Worm (Caenorhabditis elegans) whole organism, young adult: ENCODE data around the gene tbx-31.
A peak's percentile ranks its signal among the peaks of the same experiment; 100 is the strongest.
"Not testable (repeated sequence)": the region's sequence is repeated elsewhere in the genome, so short reads cannot be mapped to it uniquely, and the experiment has no call there.

Experiments
- F37B4.10 ChIP-seq: fragments of 200-800 bp; sonication (Bioruptor generic); IDR thresholded peaks from 2 replicates; pipeline ENCODE4 v1.3.6; 2022; ENCODE audit warnings: missing genetic modification characterization, missing compliant biosample characterization
- T07F8.4 ChIP-seq: sonication (generic microtip); optimal IDR thresholded peaks from 2 replicates; lab custom pipeline; 2016; ENCODE audit warnings: mild to moderate bottlenecking, missing genetic modification characterization, moderate library complexity, missing compliant biosample characterization
- Y53F4B.3 ChIP-seq: fragments of 200-800 bp; sonication (Bioruptor generic); IDR thresholded peaks from 2 replicates; pipeline ENCODE4 v1.3.6; 2022; ENCODE audit warnings: missing genetic modification reagents, missing genetic modification characterization, missing compliant biosample characterization
- Y56A3A.18 ChIP-seq: fragments of 200-800 bp; sonication (Bioruptor generic); IDR thresholded peaks from 2 replicates; pipeline ENCODE4 v1.3.6; 2022; ENCODE audit warnings: missing genetic modification reagents, missing genetic modification characterization, missing compliant biosample characterization
- Y67H2A.10 ChIP-seq: fragments of 200-800 bp; sonication (Bioruptor generic); conservative IDR thresholded peaks from 2 replicates; pipeline ENCODE4 v1.3.6; 2022; ENCODE audit warnings: missing genetic modification reagents, missing genetic modification characterization, missing compliant biosample characterization
- ZK185.1 ChIP-seq: sonication (generic microtip); optimal IDR thresholded peaks from 2 replicates; lab custom pipeline; 2016; ENCODE audit warnings: mild to moderate bottlenecking, missing genetic modification characterization, missing compliant biosample characterization; ENCODE audit not compliant: poor library complexity, severe bottlenecking
- atf-7 ChIP-seq: sonication (generic microtip); optimal IDR thresholded peaks from 2 replicates; lab custom pipeline; 2017; ENCODE audit warnings: mild to moderate bottlenecking, missing genetic modification characterization, missing compliant biosample characterization
- ceh-40 ChIP-seq: fragments of 200-800 bp; sonication (Bioruptor generic); IDR thresholded peaks from 2 replicates; pipeline ENCODE4 v1.3.6; 2022; ENCODE audit warnings: missing genetic modification characterization, missing compliant biosample characterization
- efl-1 ChIP-seq: fragments of 150-350 bp; optimal IDR thresholded peaks from 2 replicates; lab custom pipeline; 2014; ENCODE audit warnings: missing biosample characterization, missing genetic modification reagents, missing genetic modification characterization
- egl-44 ChIP-seq: fragments of 200-800 bp; sonication (Bioruptor generic); IDR thresholded peaks from 2 replicates; pipeline ENCODE4 v1.3.6; 2022; ENCODE audit warnings: missing genetic modification reagents, missing genetic modification characterization, missing compliant biosample characterization
- egrh-3 ChIP-seq: fragments of 200-800 bp; sonication (Bioruptor generic); IDR thresholded peaks from 2 replicates; pipeline ENCODE4 v1.3.6; 2022; ENCODE audit warnings: missing genetic modification reagents, missing genetic modification characterization, missing compliant biosample characterization
- gei-17 ChIP-seq: fragments of 200-800 bp; sonication (Bioruptor generic); optimal IDR thresholded peaks from 2 replicates; lab custom pipeline; 2018; ENCODE audit warnings: mild to moderate bottlenecking, missing genetic modification characterization, missing compliant biosample characterization
- hmg-1.2 ChIP-seq: fragments of 200-800 bp; sonication (Bioruptor generic); IDR thresholded peaks from 2 replicates; pipeline ENCODE4 v1.3.6; 2022; ENCODE audit warnings: missing genetic modification reagents, missing genetic modification characterization, missing compliant biosample characterization
- hmg-20 ChIP-seq: fragments of 200-800 bp; sonication (Bioruptor generic); IDR thresholded peaks from 2 replicates; pipeline ENCODE4 v1.3.6; 2022; ENCODE audit warnings: missing genetic modification reagents, missing genetic modification characterization, missing compliant biosample characterization
- hsf-1 ChIP-seq: fragments of 200-800 bp; sonication (Bioruptor generic); IDR thresholded peaks from 2 replicates; pipeline ENCODE4 v1.3.6; 2022; ENCODE audit warnings: missing genetic modification reagents, missing genetic modification characterization, missing compliant biosample characterization
- lin-40 ChIP-seq: sonication (generic microtip); optimal IDR thresholded peaks from 2 replicates; lab custom pipeline; 2016; ENCODE audit warnings: missing genetic modification characterization, mild to moderate bottlenecking, missing compliant biosample characterization, missing genotype, missing genetic modification reagents
- lir-1 ChIP-seq: fragments of 200-800 bp; sonication (Bioruptor generic); conservative IDR thresholded peaks from 2 replicates; pipeline ENCODE4 v1.3.6; 2022; ENCODE audit warnings: missing genetic modification reagents, missing genetic modification characterization, missing compliant biosample characterization
- lsy-27 ChIP-seq: sonication (generic microtip); optimal IDR thresholded peaks from 2 replicates; lab custom pipeline; 2017; ENCODE audit warnings: missing genetic modification characterization, mild to moderate bottlenecking, missing compliant biosample characterization, antibody characterized with exemption, missing genotype, borderline replicate concordance; ENCODE audit not compliant: insufficient read depth
- madf-6 ChIP-seq: fragments of 200-800 bp; sonication (Bioruptor generic); IDR thresholded peaks from 2 replicates; pipeline ENCODE4 v1.3.6; 2022; ENCODE audit warnings: missing genetic modification reagents, missing genetic modification characterization, missing compliant biosample characterization
- madf-8 ChIP-seq: fragments of 200-800 bp; sonication (Bioruptor generic); conservative IDR thresholded peaks from 2 replicates; pipeline ENCODE4 v1.3.6; 2022; ENCODE audit warnings: missing genetic modification reagents, missing genetic modification characterization, missing compliant biosample characterization
- mel-28 ChIP-seq: sonication (generic microtip); optimal IDR thresholded peaks from 2 replicates; lab custom pipeline; 2016; ENCODE audit warnings: borderline replicate concordance, mild to moderate bottlenecking, missing genetic modification characterization, missing compliant biosample characterization
- mxl-1 ChIP-seq: sonication (generic microtip); optimal IDR thresholded peaks from 2 replicates; lab custom pipeline; 2016; ENCODE audit warnings: missing genetic modification characterization, missing compliant biosample characterization
- nfyb-1 ChIP-seq: fragments of 200-800 bp; sonication (Bioruptor generic); IDR thresholded peaks from 2 replicates; pipeline ENCODE4 v1.3.6; 2022; ENCODE audit warnings: missing genetic modification reagents, missing genetic modification characterization, missing compliant biosample characterization
- nhr-120 ChIP-seq: fragments of 200-800 bp; sonication (Bioruptor generic); IDR thresholded peaks from 2 replicates; pipeline ENCODE4 v1.3.6; 2022; ENCODE audit warnings: missing genetic modification characterization, missing compliant biosample characterization
- nhr-90 ChIP-seq: sonication (generic microtip); optimal IDR thresholded peaks from 2 replicates; lab custom pipeline; 2016; ENCODE audit warnings: missing genotype, mild to moderate bottlenecking, missing genetic modification characterization, missing compliant biosample characterization
- pbrm-1 ChIP-seq: fragments of 200-800 bp; sonication (Bioruptor generic); IDR thresholded peaks from 2 replicates; pipeline ENCODE4 v1.3.6; 2022; ENCODE audit warnings: missing genetic modification reagents, missing genetic modification characterization, missing compliant biosample characterization
- rcor-1 ChIP-seq: fragments of 200-800 bp; sonication (Bioruptor generic); IDR thresholded peaks from 2 replicates; pipeline ENCODE4 v1.3.6; 2022; ENCODE audit warnings: missing genetic modification reagents, missing genetic modification characterization, missing compliant biosample characterization
- rpc-1 ChIP-seq, 2 experiments: fragments of 150-350 bp in 1 of 2; sonication (generic microtip) in 1 of 2; optimal IDR thresholded peaks; 2 replicates each; lab custom pipeline; 2014 to 2018; ENCODE audit warnings: missing biosample characterization in 1 of 2, missing genetic modification characterization in 1 of 2, missing genetic modification reagents in 1 of 2, missing genotype in 1 of 2
- tbx-9 ChIP-seq: sonication (generic microtip); optimal IDR thresholded peaks from 2 replicates; lab custom pipeline; 2016; ENCODE audit warnings: borderline replicate concordance, missing genetic modification characterization, inconsistent platforms, missing compliant biosample characterization
- tlf-1 ChIP-seq: fragments of 200-800 bp; sonication (Bioruptor generic); optimal IDR thresholded peaks from 2 replicates; lab custom pipeline; 2018; ENCODE audit warnings: mild to moderate bottlenecking, missing genetic modification characterization, missing compliant biosample characterization

The tbx-31 gene

DNA sequence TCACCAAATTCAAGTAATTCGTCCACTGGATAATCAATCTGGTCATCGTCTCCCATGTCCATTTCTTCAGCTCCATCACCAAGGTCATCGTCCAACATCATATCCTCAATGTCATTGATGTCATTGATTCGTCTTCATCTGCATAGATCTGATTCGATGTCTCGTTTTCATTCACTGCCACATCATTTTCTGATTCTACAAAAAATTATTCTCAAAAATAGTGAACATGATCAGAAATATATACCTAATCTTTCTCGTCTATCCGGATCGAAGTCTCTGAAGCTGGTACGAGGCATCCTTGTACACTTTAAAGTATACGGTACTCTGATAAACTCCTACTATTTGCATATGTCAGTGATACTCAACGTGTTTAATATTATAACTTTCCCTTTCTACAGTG, 22.9 kb upstream of the tbx-31 start, which contains the start of gene C36C9.4:
TSS of gene C36C9.4 (minus strand) at position 101 of the 400 bp plus-strand sequence.
- not testable (repeated sequence) for TF ChIP-seq mxl-1; tlf-1 (GFP tag; lab: Kevin White, UChicago); lsy-27 (tag; lab: Kevin White, UChicago)

DNA sequence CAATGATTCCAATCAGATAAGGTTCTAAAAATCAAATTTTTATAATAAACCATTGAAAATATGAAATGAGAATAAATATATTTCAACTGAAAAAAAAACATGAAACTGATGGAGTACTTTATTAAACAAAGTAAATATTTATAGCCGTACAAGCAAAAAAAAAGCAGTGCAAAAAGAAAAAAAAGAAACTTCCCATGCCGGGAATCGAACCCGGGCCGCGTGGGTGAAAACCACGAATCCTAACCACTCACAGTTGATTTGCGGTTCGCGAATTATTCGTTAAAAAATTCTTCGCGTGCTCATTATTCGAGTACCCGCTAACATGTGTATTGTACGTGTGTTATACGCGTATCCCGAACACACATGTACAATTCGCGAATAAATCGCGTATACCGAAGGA, 16.9 kb upstream of the tbx-31 start, which contains the start of gene C36C9.6:
TSS of gene C36C9.6 (minus strand) at position 101 of the 400 bp plus-strand sequence.
- TF ChIP-seq F37B4.10; ceh-40 (GFP tag; lab: Robert Waterston, UW); lir-1 (GFP tag; lab: Robert Waterston, UW): not testable (repeated sequence)
- TF ChIP-seq, all 124 proteins: peak for 0; not testable (repeated sequence) for 124

DNA sequence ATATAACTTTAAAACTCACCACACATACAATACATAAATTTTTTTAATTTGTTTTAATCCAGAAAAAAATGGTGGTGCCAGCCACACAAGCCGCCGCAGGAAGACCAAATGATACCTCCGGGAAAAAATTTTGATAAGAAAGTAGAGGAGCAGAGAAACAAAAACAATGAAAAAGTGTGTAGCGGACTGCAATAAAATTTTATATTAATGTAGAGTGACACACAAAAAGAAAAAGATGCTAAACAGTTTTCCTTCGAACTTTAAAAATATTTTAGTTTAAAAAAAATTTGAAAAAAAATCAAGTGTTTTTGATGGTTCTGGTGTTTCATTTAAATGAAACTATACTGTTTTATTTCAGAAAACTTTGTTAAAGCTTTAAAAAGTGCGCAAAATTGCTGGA, 16.0 kb upstream of the tbx-31 start, which contains the start of gene C36C9.12:
TSS of gene C36C9.12 (minus strand) at position 101 of the 400 bp plus-strand sequence.
- not testable (repeated sequence) for TF ChIP-seq Y56A3A.18 (GFP tag; lab: Robert Waterston, UW); ZK185.1 (tag; lab: Kevin White, UChicago); egl-44 (GFP tag; lab: Robert Waterston, UW)

DNA sequence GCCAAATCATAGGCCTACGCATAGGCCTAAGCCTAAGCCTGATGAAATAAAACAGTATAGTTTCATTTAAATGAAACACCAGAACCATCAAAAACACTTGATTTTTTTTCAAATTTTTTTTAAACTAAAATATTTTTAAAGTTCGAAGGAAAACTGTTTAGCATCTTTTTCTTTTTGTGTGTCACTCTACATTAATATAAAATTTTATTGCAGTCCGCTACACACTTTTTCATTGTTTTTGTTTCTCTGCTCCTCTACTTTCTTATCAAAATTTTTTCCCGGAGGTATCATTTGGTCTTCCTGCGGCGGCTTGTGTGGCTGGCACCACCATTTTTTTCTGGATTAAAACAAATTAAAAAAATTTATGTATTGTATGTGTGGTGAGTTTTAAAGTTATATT, 13.1 kb upstream of the tbx-31 start, which contains the start of gene C36C9.11:
TSS of gene C36C9.11 (plus strand) at position 301 of the 400 bp plus-strand sequence.
- not testable (repeated sequence) for TF ChIP-seq Y53F4B.3 (GFP tag; lab: Robert Waterston, UW); Y67H2A.10 (GFP tag; lab: Robert Waterston, UW); rcor-1

DNA sequence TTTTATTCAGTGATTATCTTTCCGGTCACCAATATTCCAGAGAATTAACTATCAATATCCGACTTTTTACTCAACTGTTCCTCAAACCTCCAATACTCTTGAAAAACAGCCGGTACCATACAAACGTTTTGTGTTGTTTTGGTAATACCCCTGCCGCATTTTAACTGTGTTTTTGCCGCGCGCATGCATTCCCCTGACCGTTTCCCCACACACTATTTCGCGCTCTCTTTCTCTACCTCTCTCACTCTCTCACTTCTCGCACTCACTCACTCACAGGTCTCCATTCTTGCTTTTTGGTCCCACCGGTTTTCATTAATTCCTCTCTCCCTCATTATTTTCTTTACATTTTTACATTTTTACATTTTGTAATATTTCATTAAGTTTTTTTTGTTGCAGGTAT, 8.6 kb upstream of the tbx-31 start, which contains the start of gene meg-4:
TSS of gene meg-4 (plus strand) at position 397 of the 400 bp plus-strand sequence.
- TF ChIP-seq atf-7 (tag; lab: Kevin White, UChicago) (no peak), pbrm-1 (GFP tag; lab: Robert Waterston, UW) (no peak), madf-6 (GFP tag; lab: Robert Waterston, UW) (0 out of 2 replicates have a peak, but pooled peaks have one; percentile 29), hmg-1.2 (GFP tag; lab: Robert Waterston, UW) (peak; percentile 62), rcor-1 (no peak), lin-40 (no peak), mel-28 (tag; lab: Kevin White, UChicago) (no peak), gei-17 (GFP tag; lab: Kevin White, UChicago) (no peak), efl-1 (no peak)

DNA sequence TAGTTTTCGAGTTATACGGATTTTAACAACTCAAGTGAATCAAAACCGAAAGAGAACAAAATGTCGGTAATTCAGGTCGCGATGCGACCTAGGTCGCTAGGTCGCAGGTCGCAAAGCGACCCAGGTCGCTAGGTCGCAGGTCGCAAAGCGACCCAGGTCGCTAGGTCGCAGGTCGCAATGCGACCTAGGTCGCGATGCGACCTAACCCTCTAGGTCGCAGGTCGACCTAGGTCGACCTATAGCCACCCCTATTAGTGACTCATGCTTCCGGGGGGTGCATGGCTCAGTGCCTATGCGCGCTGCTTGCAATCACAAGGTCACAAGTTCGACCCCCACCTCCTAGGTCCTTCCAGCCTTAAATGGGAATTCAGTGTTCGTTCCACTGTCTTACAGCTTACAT, 7.5 kb upstream of the tbx-31 start:
- TF ChIP-seq nhr-120 (0 out of 2 replicates have a peak, but pooled peaks have one; percentile 56), egrh-3 (GFP tag; lab: Robert Waterston, UW) (peak; percentile 44; the same call in 1 of the 2 replicates), rpc-1 (tag; optimal IDR thresholded peaks at IDR 0.05; lab: Kevin White, UChicago) (peak; percentile 15), nfyb-1 (GFP tag; lab: Robert Waterston, UW) (0 out of 2 replicates have a peak, but pooled peaks have one; percentile 15)
- not testable (repeated sequence) for TF ChIP-seq rpc-1 (optimal IDR thresholded peaks at IDR 0.05; lab: Kevin White, UChicago)

DNA sequence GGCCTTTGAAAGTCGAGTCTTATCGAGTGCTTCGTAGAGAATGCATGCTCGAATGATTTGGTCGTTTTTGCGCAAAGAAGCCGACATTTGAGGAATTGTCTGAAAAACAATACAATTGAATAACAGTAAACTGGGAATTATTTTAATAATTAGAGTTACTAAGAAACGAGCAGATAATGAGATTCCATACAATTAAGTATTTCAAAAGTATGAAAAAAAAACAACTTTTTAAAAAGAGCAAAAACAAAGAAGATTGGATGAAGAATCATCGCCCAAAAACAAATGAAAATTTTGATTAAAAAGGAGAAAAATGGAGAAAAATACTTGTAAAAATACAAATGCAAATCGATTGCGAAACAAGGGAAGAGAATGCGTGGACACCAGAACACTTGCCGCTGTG, 4.1 kb upstream of the tbx-31 start, which contains the start of gene fbxa-170:
TSS of gene fbxa-170 (minus strand) at position 101 of the 400 bp plus-strand sequence.
- no peak for TF ChIP-seq T07F8.4
- TF ChIP-seq nhr-90 (tag; lab: Kevin White, UChicago), result no peak
- no peak for TF ChIP-seq madf-8 (GFP tag; lab: Robert Waterston, UW)
- no peak for TF ChIP-seq tbx-9 (tag; lab: Kevin White, UChicago)
- no peak for TF ChIP-seq hsf-1
- TF ChIP-seq hmg-20 (GFP tag; lab: Robert Waterston, UW), result no peak
- TF ChIP-seq Y53F4B.3 (GFP tag; lab: Robert Waterston, UW), result no peak
